Fruit fly (Drosophila melanogaster) S2 (cell line): ENCODE data around the gene Rala.

Experiments
- CG8478 ChIP-seq: fragments of >200 bp; optimal IDR thresholded peaks from 2 replicates; lab custom pipeline; 2018
- CTCF ChIP-seq, 2 experiments: fragments of >200 bp; optimal IDR thresholded peaks; 2 replicates each; lab custom pipeline; 2018

- no peak for TF ChIP-seq CG8478
- TF ChIP-seq CTCF (optimal IDR thresholded peaks at IDR 0.05; lab: Kevin White, UChicago): no peak
These were observed 2.8 kb upstream of the Rala start for dm6 chrX:3722209-3722608.
